Worm (Caenorhabditis elegans) whole organism, late embryonic: ENCODE results near the gene dhcr-24.

Experiments
- C08G9.2 ChIP-seq: sonication (generic microtip); optimal IDR thresholded peaks from 2 replicates; lab custom pipeline; 2016; ENCODE audit warnings: mild to moderate bottlenecking, missing genetic modification characterization, moderate library complexity, missing compliant biosample characterization
- C38D4.7 ChIP-seq: fragments of 200-800 bp; sonication (Bioruptor generic); optimal IDR thresholded peaks from 2 replicates; lab custom pipeline; 2018; ENCODE audit warnings: mild to moderate bottlenecking, missing genetic modification characterization, moderate library complexity, missing compliant biosample characterization
- K09A11.1 ChIP-seq: sonication (generic microtip); optimal IDR thresholded peaks from 2 replicates; lab custom pipeline; 2017; ENCODE audit warnings: antibody characterized with exemption, mild to moderate bottlenecking, missing genetic modification characterization, missing compliant biosample characterization; ENCODE audit not compliant: insufficient read depth
- T23F11.4 ChIP-seq: fragments of 200-800 bp; sonication (Bioruptor generic); optimal IDR thresholded peaks from 2 replicates; lab custom pipeline; 2018; ENCODE audit warnings: mild to moderate bottlenecking, missing genetic modification characterization, missing compliant biosample characterization
- Y22D7AL.16 ChIP-seq: sonication (generic microtip); optimal IDR thresholded peaks from 2 replicates; lab custom pipeline; 2016; ENCODE audit warnings: missing genetic modification characterization, missing compliant biosample characterization
- ahr-1 ChIP-seq: sonication (generic microtip); optimal IDR thresholded peaks from 2 replicates; lab custom pipeline; 2016; ENCODE audit warnings: missing genetic modification characterization, missing compliant biosample characterization
- ama-1 ChIP-seq: fragments of 150-350 bp; optimal IDR thresholded peaks from 2 replicates; lab custom pipeline; 2014
- ceh-22 ChIP-seq: sonication (generic microtip); optimal IDR thresholded peaks from 2 replicates; lab custom pipeline; 2017; ENCODE audit warnings: missing biosample characterization, missing genetic modification characterization
- ceh-24 ChIP-seq: sonication (generic microtip); optimal IDR thresholded peaks from 2 replicates; lab custom pipeline; 2016; ENCODE audit warnings: mild to moderate bottlenecking, missing genetic modification characterization, missing compliant biosample characterization
- ceh-30 ChIP-seq: fragments of 150-350 bp; optimal IDR thresholded peaks from 2 replicates; lab custom pipeline; 2014; ENCODE audit warnings: missing biosample characterization, missing genetic modification characterization
- ceh-31 ChIP-seq: sonication (generic microtip); optimal IDR thresholded peaks from 2 replicates; lab custom pipeline; 2016; ENCODE audit warnings: missing genetic modification characterization, missing compliant biosample characterization
- ceh-34 ChIP-seq: sonication (generic microtip); optimal IDR thresholded peaks from 2 replicates; lab custom pipeline; 2016; ENCODE audit warnings: mild to moderate bottlenecking, missing genetic modification characterization, missing compliant biosample characterization
- ceh-48 ChIP-seq: sonication (generic microtip); optimal IDR thresholded peaks from 2 replicates; lab custom pipeline; 2016; ENCODE audit warnings: missing genetic modification characterization, inconsistent platforms, missing compliant biosample characterization
- ceh-6 ChIP-seq: fragments of 200-800 bp; sonication (Bioruptor generic); optimal IDR thresholded peaks from 2 replicates; lab custom pipeline; 2018; ENCODE audit warnings: mild to moderate bottlenecking, missing genetic modification characterization, missing compliant biosample characterization
- che-1 ChIP-seq: sonication (generic microtip); optimal IDR thresholded peaks from 2 replicates; lab custom pipeline; 2016; ENCODE audit warnings: mild to moderate bottlenecking, missing genetic modification characterization, missing compliant biosample characterization
- dve-1 ChIP-seq: sonication (generic microtip); optimal IDR thresholded peaks from 2 replicates; lab custom pipeline; 2017; ENCODE audit warnings: antibody characterized with exemption, mild to moderate bottlenecking, missing genetic modification characterization, missing compliant biosample characterization
- elt-4 ChIP-seq: sonication (generic microtip); optimal IDR thresholded peaks from 2 replicates; lab custom pipeline; 2016; ENCODE audit warnings: missing genetic modification characterization, missing compliant biosample characterization
- ets-4 ChIP-seq: sonication (generic microtip); optimal IDR thresholded peaks from 2 replicates; lab custom pipeline; 2016; ENCODE audit warnings: missing genetic modification characterization, missing compliant biosample characterization
- fax-1 ChIP-seq: sonication (generic microtip); optimal IDR thresholded peaks from 2 replicates; lab custom pipeline; 2016; ENCODE audit warnings: missing genotype, missing genetic modification characterization, missing compliant biosample characterization
- fkh-6 ChIP-seq: sonication (generic microtip); optimal IDR thresholded peaks from 2 replicates; lab custom pipeline; 2016; ENCODE audit warnings: missing genetic modification characterization, missing compliant biosample characterization
- gmeb-2 ChIP-seq: sonication (generic microtip); optimal IDR thresholded peaks from 2 replicates; lab custom pipeline; 2016; ENCODE audit warnings: missing genetic modification characterization, inconsistent platforms, missing compliant biosample characterization
- hlh-13 ChIP-seq: fragments of 200-800 bp; sonication (Bioruptor generic); optimal IDR thresholded peaks from 2 replicates; lab custom pipeline; 2018; ENCODE audit warnings: mild to moderate bottlenecking, missing genetic modification characterization, missing compliant biosample characterization
- hlh-15 ChIP-seq: sonication (generic microtip); optimal IDR thresholded peaks from 2 replicates; lab custom pipeline; 2016; ENCODE audit warnings: missing genetic modification characterization, missing compliant biosample characterization
- hlh-30 ChIP-seq: sonication (generic microtip); optimal IDR thresholded peaks from 2 replicates; lab custom pipeline; 2017; ENCODE audit warnings: antibody characterized with exemption, missing genetic modification characterization, missing compliant biosample characterization; ENCODE audit not compliant: insufficient read depth
- hlh-6 ChIP-seq: sonication (generic microtip); optimal IDR thresholded peaks from 2 replicates; lab custom pipeline; 2016; ENCODE audit warnings: missing genotype, missing genetic modification characterization, missing compliant biosample characterization
- hlh-8 ChIP-seq: sonication (generic microtip); optimal IDR thresholded peaks from 2 replicates; lab custom pipeline; 2016; ENCODE audit warnings: missing genotype, missing genetic modification characterization, missing compliant biosample characterization
- lim-6 ChIP-seq: sonication (generic microtip); optimal IDR thresholded peaks from 2 replicates; lab custom pipeline; 2016; ENCODE audit warnings: missing genetic modification characterization, missing compliant biosample characterization
- lin-11 ChIP-seq: fragments of 200-800 bp; sonication (Bioruptor generic); optimal IDR thresholded peaks from 2 replicates; lab custom pipeline; 2018; ENCODE audit warnings: mild to moderate bottlenecking, missing genetic modification characterization, missing compliant biosample characterization
- mec-3 ChIP-seq: sonication (generic microtip); optimal IDR thresholded peaks from 2 replicates; lab custom pipeline; 2016; ENCODE audit warnings: borderline replicate concordance, missing genetic modification characterization, missing compliant biosample characterization
- nfya-1 ChIP-seq: sonication (generic microtip); optimal IDR thresholded peaks from 2 replicates; lab custom pipeline; 2017; ENCODE audit warnings: missing genetic modification characterization, mild to moderate bottlenecking, missing compliant biosample characterization, antibody characterized with exemption, moderate library complexity
- nhr-11 ChIP-seq: fragments of 150-350 bp; optimal IDR thresholded peaks from 2 replicates; lab custom pipeline; 2014; ENCODE audit warnings: missing biosample characterization, missing genetic modification characterization
- nhr-232 ChIP-seq: sonication (generic microtip); optimal IDR thresholded peaks from 2 replicates; lab custom pipeline; 2016; ENCODE audit warnings: missing genetic modification characterization, missing compliant biosample characterization
- npax-4 ChIP-seq: sonication (generic microtip); optimal IDR thresholded peaks from 2 replicates; lab custom pipeline; 2016; ENCODE audit warnings: missing genetic modification characterization, missing compliant biosample characterization
- odd-2 ChIP-seq: sonication (generic microtip); optimal IDR thresholded peaks from 2 replicates; lab custom pipeline; 2017; ENCODE audit warnings: antibody characterized with exemption, mild to moderate bottlenecking, missing genetic modification characterization, missing compliant biosample characterization
- pag-3 ChIP-seq: sonication (generic microtip); optimal IDR thresholded peaks from 2 replicates; lab custom pipeline; 2016; ENCODE audit warnings: missing compliant biosample characterization, missing genetic modification characterization, borderline replicate concordance
- pat-9 ChIP-seq: fragments of 200-800 bp; sonication (Bioruptor generic); optimal IDR thresholded peaks from 2 replicates; lab custom pipeline; 2018; ENCODE audit warnings: mild to moderate bottlenecking, missing genetic modification characterization, moderate library complexity, missing compliant biosample characterization
- pax-1 ChIP-seq: fragments of 150-350 bp; optimal IDR thresholded peaks from 2 replicates; lab custom pipeline; 2014; ENCODE audit warnings: missing biosample characterization, missing genetic modification characterization
- pha-4 ChIP-seq: fragments of 150-350 bp; optimal IDR thresholded peaks from 2 replicates; lab custom pipeline; 2018; ENCODE audit warnings: missing biosample characterization, missing genetic modification reagents, missing genetic modification characterization
- pqm-1 ChIP-seq: sonication (generic microtip); optimal IDR thresholded peaks from 2 replicates; lab custom pipeline; 2016; ENCODE audit warnings: missing genetic modification characterization, missing compliant biosample characterization
- pros-1 ChIP-seq: fragments of 150-350 bp; optimal IDR thresholded peaks from 2 replicates; lab custom pipeline; 2014; ENCODE audit warnings: missing biosample characterization, missing genetic modification reagents, missing genetic modification characterization
- ref-2 ChIP-seq: sonication (generic microtip); optimal IDR thresholded peaks from 2 replicates; lab custom pipeline; 2016; ENCODE audit warnings: missing genetic modification characterization, missing compliant biosample characterization
- sdc-2 ChIP-seq: sonication (generic microtip); optimal IDR thresholded peaks from 2 replicates; lab custom pipeline; 2016; ENCODE audit warnings: missing genotype, missing genetic modification characterization, missing compliant biosample characterization
- syd-9 ChIP-seq: sonication (generic microtip); optimal IDR thresholded peaks from 2 replicates; lab custom pipeline; 2016; ENCODE audit warnings: mild to moderate bottlenecking, missing genetic modification characterization, moderate library complexity, missing compliant biosample characterization
- tbx-2 ChIP-seq: sonication (generic microtip); optimal IDR thresholded peaks from 2 replicates; lab custom pipeline; 2016; ENCODE audit warnings: missing genetic modification characterization, missing compliant biosample characterization
- tbx-7 ChIP-seq: sonication (generic microtip); optimal IDR thresholded peaks from 2 replicates; lab custom pipeline; 2016; ENCODE audit warnings: missing genotype, missing genetic modification characterization, missing compliant biosample characterization
- unc-3 ChIP-seq, 2 experiments: fragments of 200-800 bp in 1 of 2; sonication (Bioruptor generic) in 1 of 2; sonication (generic microtip) in 1 of 2; conservative IDR thresholded peaks in 1 of 2; optimal IDR thresholded peaks in 1 of 2; 2 replicates each; pipeline versions ENCODE4 v1.3.6 to Lab custom; 2016 to 2022; ENCODE audit warnings: missing compliant biosample characterization in 2 of 2, missing genetic modification characterization in 2 of 2, missing genetic modification reagents in 1 of 2
- unc-42 ChIP-seq: sonication (generic microtip); optimal IDR thresholded peaks from 2 replicates; lab custom pipeline; 2016; ENCODE audit warnings: missing genotype, missing genetic modification characterization, missing compliant biosample characterization
- unc-55 ChIP-seq: sonication (generic microtip); optimal IDR thresholded peaks from 2 replicates; lab custom pipeline; 2017; ENCODE audit warnings: missing biosample characterization, missing genetic modification reagents, missing genetic modification characterization
- zip-5 ChIP-seq: sonication (generic microtip); optimal IDR thresholded peaks from 2 replicates; lab custom pipeline; 2016; ENCODE audit warnings: missing genetic modification characterization, missing compliant biosample characterization
- ztf-16 ChIP-seq: sonication (generic microtip); optimal IDR thresholded peaks from 2 replicates; lab custom pipeline; 2017; ENCODE audit warnings: missing genetic modification characterization, missing compliant biosample characterization

The dhcr-24 gene

ce11 chrX:2553433-2553860 is 10.5 kb downstream of the dhcr-24 start (continued):
- TF ChIP-seq nhr-11 (tag; lab: Kevin White, UChicago) (no peak), ahr-1 (tag; lab: Kevin White, UChicago) (no peak), mec-3 (tag; lab: Kevin White, UChicago) (no peak), pat-9 (tag; lab: Kevin White, UChicago) (peak; percentile 34), ceh-31 (tag; lab: Kevin White, UChicago) (peak; percentile 65), ets-4 (peak; percentile 15), ama-1 (lab: Kevin White, UChicago) (no peak), pha-4 (no peak), odd-2 (tag; lab: Kevin White, UChicago) (no peak), Y22D7AL.16 (no peak), syd-9 (tag; lab: Kevin White, UChicago) (peak; percentile 57), tbx-7 (tag; lab: Kevin White, UChicago) (no peak), unc-42 (tag; lab: Kevin White, UChicago) (no peak), unc-3 (GFP tag; conservative IDR thresholded peaks at IDR 0.05; lab: Robert Waterston, UW) (no peak), unc-3 (tag; optimal IDR thresholded peaks at IDR 0.05; lab: Kevin White, UChicago) (peak; percentile 39), ceh-34 (tag; lab: Kevin White, UChicago) (peak; percentile 40), pax-1 (tag; lab: Kevin White, UChicago) (no peak), hlh-15 (peak; percentile 46), K09A11.1 (tag; lab: Kevin White, UChicago) (no peak), dve-1 (no peak), sdc-2 (peak; percentile 65), ceh-6 (GFP tag; lab: Kevin White, UChicago) (peak; percentile 10), zip-5 (tag; lab: Kevin White, UChicago) (no peak), nhr-232 (peak; percentile 30), ceh-48 (tag; lab: Kevin White, UChicago) (peak; percentile 8), hlh-30 (tag; lab: Kevin White, UChicago) (peak; percentile 66), hlh-8 (tag; lab: Kevin White, UChicago) (no peak), C38D4.7 (GFP tag; lab: Kevin White, UChicago) (peak; percentile 50), pqm-1 (tag; lab: Kevin White, UChicago) (peak; percentile 39), pros-1 (tag; lab: Kevin White, UChicago) (peak; percentile 44), nfya-1 (tag; lab: Kevin White, UChicago) (peak; percentile 39), hlh-13 (GFP tag; lab: Kevin White, UChicago) (peak; percentile 20), pag-3 (no peak), C08G9.2 (tag; lab: Kevin White, UChicago) (peak; percentile 27), unc-55 (GFP tag; lab: Kevin White, UChicago) (peak; percentile 65), ceh-22 (tag; lab: Kevin White, UChicago) (no peak), elt-4 (tag; lab: Kevin White, UChicago) (no peak), lin-11 (tag; lab: Kevin White, UChicago) (peak; percentile 52), che-1 (peak; percentile 68), fax-1 (peak; percentile 29), ceh-24 (tag; lab: Kevin White, UChicago) (no peak), tbx-2 (tag; lab: Kevin White, UChicago) (peak; percentile 69), T23F11.4 (GFP tag; lab: Kevin White, UChicago) (peak; percentile 5)

ce11 chrX:2552210-2552674 is 11.7 kb downstream of the dhcr-24 start, which contains the start of gene aat-3:
aat-3 (plus strand) TSS chrX:2552260.
- TF ChIP-seq gmeb-2 (tag; lab: Kevin White, UChicago) (no peak), T23F11.4 (GFP tag; lab: Kevin White, UChicago) (no peak), ahr-1 (tag; lab: Kevin White, UChicago) (no peak), ref-2 (tag; lab: Kevin White, UChicago) (peak; percentile 34), hlh-8 (tag; lab: Kevin White, UChicago) (no peak), zip-5 (tag; lab: Kevin White, UChicago) (no peak), tbx-7 (tag; lab: Kevin White, UChicago) (no peak), ceh-31 (tag; lab: Kevin White, UChicago) (peak; percentile 42), hlh-6 (tag; lab: Kevin White, UChicago) (no peak), fkh-6 (tag; lab: Kevin White, UChicago) (peak; percentile 36), ztf-16 (tag; lab: Kevin White, UChicago) (no peak), ceh-30 (no peak), elt-4 (tag; lab: Kevin White, UChicago) (no peak), fax-1 (no peak), ceh-6 (GFP tag; lab: Kevin White, UChicago) (peak; percentile 47), npax-4 (tag; lab: Kevin White, UChicago) (no peak), lim-6 (tag; lab: Kevin White, UChicago) (no peak), lin-11 (tag; lab: Kevin White, UChicago) (no peak), mec-3 (tag; lab: Kevin White, UChicago) (no peak), C38D4.7 (GFP tag; lab: Kevin White, UChicago) (no peak), hlh-13 (GFP tag; lab: Kevin White, UChicago) (no peak), nhr-232 (no peak), ceh-22 (tag; lab: Kevin White, UChicago) (no peak)
